Fruit fly (Drosophila melanogaster) whole organism: ENCODE results near the gene vilya.

Source experiments
- CG8478 ChIP-seq: fragments of >200 bp; optimal IDR thresholded peaks from 2 replicates; lab custom pipeline; 2018; ENCODE audit warnings: inconsistent platforms
- Dll ChIP-seq: fragments of >200 bp; optimal IDR thresholded peaks from 2 replicates; lab custom pipeline; 2017
- EcR ChIP-seq, 2 experiments: fragments of >200 bp; optimal IDR thresholded peaks; 2 replicates each; lab custom pipeline; 2017; ENCODE audit warnings: missing biosample characterization in 2 of 2, missing genetic modification characterization in 2 of 2, missing genetic modification reagents in 2 of 2
- pan ChIP-seq: fragments of >200 bp; optimal IDR thresholded peaks from 2 replicates; lab custom pipeline; 2017
- psq ChIP-seq: fragments of >200 bp; optimal IDR thresholded peaks from 2 replicates; lab custom pipeline; 2017
- usp ChIP-seq: fragments of >200 bp; optimal IDR thresholded peaks from 2 replicates; lab custom pipeline; 2017; ENCODE audit warnings: missing biosample characterization, missing genetic modification characterization, mixed read lengths

The vilya gene

DNA sequence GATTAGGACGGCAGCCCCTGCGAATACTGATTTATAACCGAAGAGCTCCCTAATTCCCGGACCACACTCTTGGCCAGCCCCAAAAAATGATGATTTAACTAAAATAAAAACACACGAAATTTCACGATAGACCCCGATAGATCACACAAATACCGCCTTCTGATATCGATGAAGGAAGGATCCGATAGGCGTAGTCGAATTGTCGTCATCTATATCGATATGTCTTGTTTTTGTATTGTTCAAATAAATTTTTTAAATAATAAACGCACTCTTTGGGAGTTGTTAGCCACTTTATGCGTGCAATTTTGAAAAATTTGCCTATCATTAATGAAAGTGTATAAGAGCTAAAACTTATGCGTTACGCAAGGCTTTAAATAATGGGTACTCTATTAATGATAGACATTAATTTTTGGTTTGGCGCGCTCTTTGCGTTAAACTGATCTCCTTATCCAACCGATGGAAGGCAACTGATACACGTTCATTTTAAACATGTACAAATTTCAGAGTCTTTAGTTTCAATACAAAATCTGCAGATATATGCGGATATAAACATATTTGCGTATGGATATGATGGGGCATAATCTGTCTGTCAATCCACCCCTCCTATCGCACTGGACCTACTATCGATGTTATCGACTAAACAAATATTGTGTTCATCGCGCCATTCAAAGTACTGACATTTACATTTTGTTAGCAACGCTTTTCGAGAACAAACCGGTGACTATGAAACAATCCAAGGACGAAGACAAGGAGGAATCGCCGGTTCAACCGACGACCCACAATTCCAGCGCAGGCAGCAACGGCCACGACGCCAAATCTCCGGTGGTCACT is 28.2 kb upstream of the vilya start, which contains the start of the genes Spg7 and Lint-O:
Spg7 (minus strand) TSS at position 148 of the 831 bp plus-strand sequence.
Lint-O (plus strand) TSS at position 638 of the 831 bp plus-strand sequence.
- no peak for TF ChIP-seq EcR (GFP tag; optimal IDR thresholded peaks at IDR 0.05; lab: Kevin White, UChicago)
- no peak for TF ChIP-seq psq (lab: Kevin White, UChicago)
- no peak for TF ChIP-seq pan (lab: Kevin White, UChicago)
- TF ChIP-seq usp (GFP tag; lab: Kevin White, UChicago): no peak
- TF ChIP-seq CG8478 (lab: Kevin White, UChicago): no peak
- TF ChIP-seq Dll (lab: Kevin White, UChicago): no peak

dm6 chrX:2703693-2704092 is 22.8 kb upstream of the vilya start, which contains the start of gene Ugalt:
Gene Ugalt, minus strand, starts transcription at chrX:2703852.
- TF ChIP-seq Dll (lab: Kevin White, UChicago): no peak
- no peak for TF ChIP-seq CG8478 (lab: Kevin White, UChicago)
- no peak for TF ChIP-seq usp (GFP tag; lab: Kevin White, UChicago)
- no peak for TF ChIP-seq pan (lab: Kevin White, UChicago)
- no peak for TF ChIP-seq psq (lab: Kevin White, UChicago)
- TF ChIP-seq EcR (GFP tag; optimal IDR thresholded peaks at IDR 0.05; lab: Kevin White, UChicago): no peak

- no peak for TF ChIP-seq usp (GFP tag; lab: Kevin White, UChicago)
- TF ChIP-seq psq (lab: Kevin White, UChicago): no peak
- no peak for TF ChIP-seq CG8478 (lab: Kevin White, UChicago)
- no peak for TF ChIP-seq EcR (GFP tag; optimal IDR thresholded peaks at IDR 0.05; lab: Kevin White, UChicago)
- TF ChIP-seq pan (lab: Kevin White, UChicago): no peak
- TF ChIP-seq Dll (lab: Kevin White, UChicago): no peak
Observed at dm6 chrX:2704134-2704773, 22.2 kb upstream of the vilya start, which contains the start of gene eIF2Bbeta. Gene eIF2Bbeta, plus strand, starts transcription at chrX:2704571.

DNA sequence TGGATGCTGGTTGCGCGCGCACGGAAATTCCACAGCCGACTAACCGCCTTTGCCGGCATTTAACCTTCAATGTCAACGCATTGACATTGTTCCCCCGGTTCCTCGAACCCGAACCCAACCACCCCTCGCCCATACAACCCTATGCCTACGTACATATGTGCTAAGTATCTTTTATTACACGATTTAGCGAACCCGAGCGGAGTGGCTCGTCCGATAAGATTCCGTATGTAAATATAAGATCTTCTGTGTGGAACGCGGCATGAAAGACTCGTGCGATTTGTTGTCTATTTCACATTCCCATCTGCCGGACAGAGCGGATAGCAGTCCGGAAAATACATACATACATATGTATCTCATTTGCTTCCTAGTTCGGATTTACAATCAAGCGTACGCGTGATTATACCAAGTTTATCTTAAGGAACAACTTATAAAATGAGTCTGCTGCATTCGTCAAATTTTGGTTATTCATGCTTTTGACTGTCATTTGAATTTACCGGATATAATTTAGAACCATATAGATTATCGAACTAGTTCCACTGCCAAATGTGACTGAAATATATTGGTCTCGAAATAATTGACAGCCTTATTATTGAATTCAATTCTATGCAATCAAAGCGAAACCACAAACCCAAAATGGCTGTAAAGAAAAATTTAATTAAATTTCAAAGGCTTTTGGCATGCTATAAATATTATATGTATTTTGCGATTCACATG is 18.9 kb upstream of the vilya start, which contains the start of gene CG2680:
CG2680 (minus strand) TSS at position 51 of the 714 bp plus-strand sequence.
- no peak for TF ChIP-seq usp (GFP tag; lab: Kevin White, UChicago)
- TF ChIP-seq Dll (lab: Kevin White, UChicago): no peak
- no peak for TF ChIP-seq EcR (GFP tag; optimal IDR thresholded peaks at IDR 0.05; lab: Kevin White, UChicago)
- TF ChIP-seq CG8478 (lab: Kevin White, UChicago): no peak
- no peak for TF ChIP-seq pan (lab: Kevin White, UChicago)
- no peak for TF ChIP-seq psq (lab: Kevin White, UChicago)

dm6 chrX:2708156-2708734 is 18.2 kb upstream of the vilya start, which contains the start of gene CG2681:
Gene CG2681, plus strand, starts transcription at chrX:2708684.
- no peak for TF ChIP-seq psq (lab: Kevin White, UChicago)
- TF ChIP-seq usp (GFP tag; lab: Kevin White, UChicago): no peak
- no peak for TF ChIP-seq CG8478 (lab: Kevin White, UChicago)
- TF ChIP-seq EcR (GFP tag; optimal IDR thresholded peaks at IDR 0.05; lab: Kevin White, UChicago): no peak
- no peak for TF ChIP-seq pan (lab: Kevin White, UChicago)
- no peak for TF ChIP-seq Dll (lab: Kevin White, UChicago)

- no peak for TF ChIP-seq Dll (lab: Kevin White, UChicago)
- TF ChIP-seq psq (lab: Kevin White, UChicago): no peak
- TF ChIP-seq CG8478 (lab: Kevin White, UChicago): no peak
- no peak for TF ChIP-seq usp (GFP tag; lab: Kevin White, UChicago)
- no peak for TF ChIP-seq EcR (GFP tag; optimal IDR thresholded peaks at IDR 0.05; lab: Kevin White, UChicago)
Observed at dm6 chrX:2713776-2714175, 12.7 kb upstream of the vilya start, which contains the start of the genes CG2685 and CG2694. Gene CG2685, minus strand, starts transcription at chrX:2713960. Gene CG2694, plus strand, starts transcription at chrX:2714079.

- TF ChIP-seq usp (GFP tag; lab: Kevin White, UChicago) (no peak), CG8478 (lab: Kevin White, UChicago) (no peak), EcR (GFP tag; optimal IDR thresholded peaks at IDR 0.05; lab: Kevin White, UChicago) (no peak), psq (lab: Kevin White, UChicago) (no peak), pan (lab: Kevin White, UChicago) (no peak), Dll (lab: Kevin White, UChicago) (no peak)
Observed at dm6 chrX:2714730-2715129, 11.7 kb upstream of the vilya start.

- TF ChIP-seq Dll (lab: Kevin White, UChicago) (no peak), psq (lab: Kevin White, UChicago) (no peak), EcR (GFP tag; optimal IDR thresholded peaks at IDR 0.05; lab: Kevin White, UChicago) (no peak), pan (lab: Kevin White, UChicago) (no peak), CG8478 (lab: Kevin White, UChicago) (no peak), usp (GFP tag; lab: Kevin White, UChicago) (no peak)
Observed at dm6 chrX:2720122-2720521, 6.4 kb upstream of the vilya start, which contains the start of gene CG2701. Gene CG2701, minus strand, starts transcription at chrX:2720327.

- no peak for TF ChIP-seq psq (lab: Kevin White, UChicago)
- TF ChIP-seq Dll (lab: Kevin White, UChicago): no peak
- TF ChIP-seq CG8478 (lab: Kevin White, UChicago): no peak
- TF ChIP-seq usp (GFP tag; lab: Kevin White, UChicago): no peak
- TF ChIP-seq pan (lab: Kevin White, UChicago): no peak
- TF ChIP-seq EcR (GFP tag; optimal IDR thresholded peaks at IDR 0.05; lab: Kevin White, UChicago): no peak
Observed at dm6 chrX:2727506-2727905, 1.0 kb downstream of the vilya start, which contains the start of gene dwg. Gene dwg, plus strand, starts transcription at chrX:2727698.
